Worm (Caenorhabditis elegans): ENCODE data around the gene T04G9.6.
A peak's percentile ranks its signal among the peaks of the same experiment; 100 is the strongest.

T04G9.6 gene

DNA sequence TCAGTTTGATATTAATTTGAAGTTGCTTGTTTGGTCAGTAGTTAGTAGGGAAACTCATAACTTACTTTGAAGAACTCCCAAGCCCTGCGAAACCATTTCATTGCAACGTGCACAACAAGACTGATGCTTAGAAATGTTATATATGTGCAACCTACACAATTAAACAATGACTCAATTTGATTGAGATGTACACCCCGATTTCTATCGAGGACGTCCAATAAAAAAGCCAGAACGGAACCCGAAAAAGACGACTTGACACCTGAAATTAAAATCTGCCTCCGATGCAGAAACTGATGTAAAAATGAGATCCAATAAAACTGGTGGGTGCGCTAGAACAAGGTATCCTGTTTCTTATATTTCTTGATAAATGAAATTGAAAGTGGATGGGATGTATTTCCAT lies at the start of gene T04G9.6:
TSS of gene T04G9.6 (minus strand) at position 101 of the 400 bp plus-strand sequence.
- TF ChIP-seq nhr-48 (tag; optimal IDR thresholded peaks at IDR 0.05) (no peak), aha-1 (tag) (peak; percentile 25), unc-62 (GFP tag; optimal IDR thresholded peaks at IDR 0.05 in 1 of 2) (peak in 1 of 2 experiments; percentile 25), unc-62 (tag; optimal IDR thresholded peaks at IDR 0.05) (no peak)

DNA sequence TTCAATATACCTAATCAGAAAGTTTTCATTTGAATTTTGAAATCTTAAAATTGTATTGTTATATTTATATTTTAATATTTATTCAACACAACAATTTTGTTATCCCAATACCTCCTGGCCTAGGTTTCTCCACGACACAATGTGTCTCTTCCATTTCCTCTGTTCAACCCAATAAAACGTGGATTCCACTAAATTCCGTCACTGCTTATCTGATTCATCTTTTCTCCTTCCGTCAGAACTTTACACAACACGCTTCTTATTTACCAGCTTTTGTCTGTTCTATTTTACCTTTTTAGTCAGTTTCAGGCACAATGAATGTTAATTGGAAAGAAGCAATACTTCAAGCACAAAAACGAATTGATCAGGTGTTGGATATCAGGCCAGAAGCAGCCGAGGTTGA lies 49.7 kb upstream of the T04G9.6 start, which contains the start of gene F39H12.1:
TSS of gene F39H12.1 (plus strand) at position 301 of the 400 bp plus-strand sequence.
- no peak for TF ChIP-seq lim-7 (GFP tag; IDR thresholded peaks at IDR 0.05)
- TF ChIP-seq arid-1 (GFP tag; conservative IDR thresholded peaks at IDR 0.05): no peak
- no peak for TF ChIP-seq lir-3 (tag; optimal IDR thresholded peaks at IDR 0.05)

ce11 chrX:830185-830584 lies 45.4 kb upstream of the T04G9.6 start:
- TF ChIP-seq aha-1 (tag) (peak; percentile 60), ZK546.5 (tag; optimal IDR thresholded peaks at IDR 0.05) (no peak), rbr-2 (tag; optimal IDR thresholded peaks at IDR 0.05) (no peak)

DNA sequence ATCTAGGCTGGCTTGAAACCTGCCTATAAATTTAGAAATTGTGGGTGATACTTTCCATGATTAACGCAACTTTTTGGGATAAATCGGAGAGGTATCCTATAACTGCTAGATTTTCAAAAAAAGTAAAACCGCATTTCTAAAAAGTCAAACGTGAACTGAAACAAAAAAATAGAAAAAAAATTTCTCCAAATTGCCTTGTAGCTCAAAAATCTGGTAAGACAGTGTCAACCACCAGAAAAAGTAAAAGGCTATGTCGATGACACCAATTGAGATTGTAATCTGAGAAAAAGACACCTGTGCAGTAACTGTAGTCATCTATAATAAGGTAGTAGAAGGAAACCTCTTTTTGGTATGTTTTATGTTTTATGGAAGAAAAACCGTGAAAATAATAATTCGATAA lies 43.9 kb upstream of the T04G9.6 start, which contains the start of gene wdr-54:
TSS of gene wdr-54 (plus strand) at position 301 of the 400 bp plus-strand sequence.
- TF ChIP-seq mdl-1 (tag; optimal IDR thresholded peaks at IDR 0.05) (no peak), unc-62 (GFP tag; optimal IDR thresholded peaks at IDR 0.05 in 1 of 2) (no peak), unc-62 (tag; optimal IDR thresholded peaks at IDR 0.05) (no peak), spr-1 (tag; optimal IDR thresholded peaks at IDR 0.05) (no peak), ceh-20 (GFP tag; IDR thresholded peaks at IDR 0.05) (no peak), set-16 (GFP tag; IDR thresholded peaks at IDR 0.05) (no peak), dmd-9 (GFP tag; IDR thresholded peaks at IDR 0.05) (no peak), attf-4 (tag; optimal IDR thresholded peaks at IDR 0.05) (no peak), gei-8 (GFP tag; optimal IDR thresholded peaks at IDR 0.05) (no peak), mxl-2 (GFP tag; conservative IDR thresholded peaks at IDR 0.05) (no peak), ztf-7 (tag; optimal IDR thresholded peaks at IDR 0.05) (no peak), hif-1 (tag; optimal IDR thresholded peaks at IDR 0.05) (no peak)

DNA sequence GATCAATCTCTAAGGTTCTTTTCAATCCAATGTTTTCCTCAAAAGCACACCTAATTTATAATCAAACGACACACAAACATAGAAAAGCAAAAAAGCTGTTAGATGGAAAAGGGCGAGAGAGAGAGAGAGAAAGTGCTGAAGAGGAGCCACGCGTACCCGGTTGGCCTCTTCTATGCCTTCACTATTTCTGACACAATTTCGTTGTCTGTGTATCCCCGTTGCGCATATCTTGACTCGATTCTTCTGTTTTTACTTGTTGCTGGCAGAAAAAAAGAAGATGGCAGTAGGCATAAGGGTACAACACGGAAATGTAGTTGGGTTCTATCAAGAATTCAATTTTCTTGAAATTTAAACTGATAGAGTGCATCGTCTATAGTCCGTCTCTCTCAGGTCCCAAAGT lies 42.7 kb upstream of the T04G9.6 start:
- TF ChIP-seq nhr-28 (tag; optimal IDR thresholded peaks at IDR 0.05) (peak; percentile 91), mdl-1 (tag; optimal IDR thresholded peaks at IDR 0.05) (peak; percentile 60 to 87), ces-1 (GFP tag; optimal IDR thresholded peaks at IDR 0.05) (peak; percentile 46), nhr-11 (tag; optimal IDR thresholded peaks at IDR 0.05) (peak; percentile 82), mes-2 (tag; optimal IDR thresholded peaks at IDR 0.05; ENCODE audit: poor library complexity, severe bottlenecking) (peak; percentile 75), ztf-7 (tag; optimal IDR thresholded peaks at IDR 0.05) (peak; percentile 21), hlh-30 (tag; optimal IDR thresholded peaks at IDR 0.05; ENCODE audit: insufficient read depth) (peak; percentile 82), F37D6.2 (tag; optimal IDR thresholded peaks at IDR 0.05) (peak; percentile 3), daf-16 (GFP tag; optimal IDR thresholded peaks at IDR 0.05) (no peak), daf-16 (tag; optimal IDR thresholded peaks at IDR 0.05) (peak; percentile 52), nhr-25 (tag; optimal IDR thresholded peaks at IDR 0.05; ENCODE audit: borderline replicate concordance, insufficient read depth) (peak; percentile 85), hlh-11 (tag; optimal IDR thresholded peaks at IDR 0.05) (peak; percentile 55), fkh-10 (GFP tag; optimal IDR thresholded peaks at IDR 0.05) (peak; percentile 89), lin-13 (GFP tag; optimal IDR thresholded peaks at IDR 0.05) (no peak), nhr-48 (tag; optimal IDR thresholded peaks at IDR 0.05) (peak; percentile 27), pha-4 (GFP tag; IDR thresholded peaks at IDR 0.05) (no peak), pha-4 (tag; optimal IDR thresholded peaks at IDR 0.05) (peak; percentile 90), mep-1 (tag; optimal IDR thresholded peaks at IDR 0.05) (peak; percentile 63), vab-7 (GFP tag; IDR thresholded peaks at IDR 0.05) (no peak; the same call in 1 of the 2 replicates), unc-62 (GFP tag; optimal IDR thresholded peaks at IDR 0.05 in 1 of 2) (peak in 1 of 2 experiments; percentile 97), unc-62 (tag; optimal IDR thresholded peaks at IDR 0.05) (no peak), dmd-6 (GFP tag; IDR thresholded peaks at IDR 0.05) (peak; percentile 38; the same call in 1 of the 2 replicates), nhr-41 (GFP tag; IDR thresholded peaks at IDR 0.05) (no peak), skn-1 (tag; optimal IDR thresholded peaks at IDR 0.05) (no peak), hmg-1.1 (GFP tag; IDR thresholded peaks at IDR 0.05) (peak; percentile 69; the same call in 1 of the 2 replicates), nhr-77 (tag; optimal IDR thresholded peaks at IDR 0.05) (peak; percentile 33), dve-1 (tag; optimal IDR thresholded peaks at IDR 0.05; ENCODE audit: insufficient read depth) (peak; percentile 52), hif-1 (tag; optimal IDR thresholded peaks at IDR 0.05) (peak in 1 of 2 experiments; percentile 45), rbr-2 (tag; optimal IDR thresholded peaks at IDR 0.05) (peak; percentile 76), nhr-6 (tag; optimal IDR thresholded peaks at IDR 0.05) (peak; percentile 59), mxl-3 (GFP tag; optimal IDR thresholded peaks at IDR 0.05) (peak; percentile 76)

All from whole organism, L4 larva.